Fruit fly (Drosophila melanogaster) whole organism, embryonic: Measurements from ENCODE around the gene CG17198.

ENCODE experiments used
- Blimp-1 ChIP-seq: fragments of 200-800 bp; sonication (Bioruptor generic); optimal IDR thresholded peaks from 3 replicates; lab custom pipeline; 2018; ENCODE audit warnings: missing biosample characterization, missing genetic modification characterization, mild to moderate bottlenecking, moderate library complexity, missing genetic modification reagents
- CG10147 ChIP-seq: fragments of 200-800 bp; sonication (Bioruptor generic); optimal IDR thresholded peaks from 2 replicates; lab custom pipeline; 2019; ENCODE audit warnings: missing biosample characterization, mild to moderate bottlenecking, missing genetic modification characterization, moderate library complexity
- CG10321 ChIP-seq: fragments of 200-800 bp; sonication (Bioruptor generic); IDR thresholded peaks from 2 replicates; pipeline ENCODE4 v1.3.6; 2022; ENCODE audit warnings: missing biosample characterization, missing genetic modification characterization
- CG11085 ChIP-seq: fragments of 200-800 bp; sonication (Bioruptor generic); IDR thresholded peaks from 2 replicates; pipeline ENCODE4 v1.3.6; 2022; ENCODE audit warnings: missing biosample characterization, missing genetic modification characterization
- CG11398 ChIP-seq: fragments of 200-800 bp; sonication (Bioruptor generic); optimal IDR thresholded peaks from 2 replicates; lab custom pipeline; 2016; ENCODE audit warnings: missing biosample characterization, missing genetic modification characterization
- CG11695 ChIP-seq: fragments of 200-800 bp; sonication (Bioruptor generic); IDR thresholded peaks from 3 replicates; pipeline ENCODE4 v1.3.6; 2022; ENCODE audit warnings: missing biosample characterization, missing genetic modification characterization
- CG1603 ChIP-seq: fragments of 200-800 bp; sonication (Bioruptor generic); optimal IDR thresholded peaks from 2 replicates; lab custom pipeline; 2019; ENCODE audit warnings: missing biosample characterization, mild to moderate bottlenecking, missing genetic modification characterization, moderate library complexity
- CG1647 ChIP-seq: fragments of 200-800 bp; sonication (Bioruptor generic); optimal IDR thresholded peaks from 3 replicates; lab custom pipeline; 2016; ENCODE audit warnings: missing biosample characterization, missing genetic modification characterization
- CG16779 ChIP-seq: fragments of 200-800 bp; sonication (Bioruptor generic); IDR thresholded peaks from 2 replicates; pipeline ENCODE4 v1.3.6; 2022; ENCODE audit warnings: missing biosample characterization, missing genetic modification characterization
- CG32772 ChIP-seq: fragments of 200-800 bp; sonication (Bioruptor generic); IDR thresholded peaks from 2 replicates; pipeline ENCODE4 v1.3.6; 2022; ENCODE audit warnings: missing biosample characterization, missing genetic modification characterization
- CG3281 ChIP-seq: fragments of 200-800 bp; sonication (Bioruptor generic); optimal IDR thresholded peaks from 3 replicates; lab custom pipeline; 2017; ENCODE audit warnings: missing biosample characterization, mild to moderate bottlenecking, missing genetic modification characterization
- CG34376 ChIP-seq: fragments of 200-800 bp; sonication (Bioruptor generic); optimal IDR thresholded peaks from 2 replicates; lab custom pipeline; 2018; ENCODE audit warnings: missing biosample characterization, mild to moderate bottlenecking, missing genetic modification characterization
- CG4617 ChIP-seq: fragments of 200-800 bp; sonication (Bioruptor generic); optimal IDR thresholded peaks from 3 replicates; lab custom pipeline; 2016; ENCODE audit warnings: missing biosample characterization, missing genetic modification characterization, borderline replicate concordance
- CG5180 ChIP-seq: fragments of 200-800 bp; sonication (Bioruptor generic); optimal IDR thresholded peaks from 3 replicates; lab custom pipeline; 2017; ENCODE audit warnings: missing biosample characterization, missing genetic modification characterization, mild to moderate bottlenecking, moderate library complexity, missing genetic modification reagents
- CG6654 ChIP-seq: fragments of 200-800 bp; sonication (Bioruptor generic); optimal IDR thresholded peaks from 2 replicates; lab custom pipeline; 2017; ENCODE audit warnings: missing biosample characterization, mild to moderate bottlenecking, missing genetic modification characterization
- CG7372 ChIP-seq: fragments of 200-800 bp; sonication (Bioruptor generic); IDR thresholded peaks from 2 replicates; pipeline ENCODE4 v1.3.6; 2022; ENCODE audit warnings: missing biosample characterization, missing genetic modification characterization
- CG8290 ChIP-seq, 3 experiments: fragments of 200-800 bp; sonication (Bioruptor generic); optimal IDR thresholded peaks; 2 replicates each; lab custom pipeline; 2016 to 2019; ENCODE audit warnings: missing biosample characterization in 3 of 3, missing genetic modification characterization in 3 of 3, mild to moderate bottlenecking in 2 of 3, moderate library complexity in 1 of 3
- CG9215 ChIP-seq: fragments of 200-800 bp; sonication (Bioruptor generic); IDR thresholded peaks from 2 replicates; pipeline ENCODE4 v1.3.6; 2022; ENCODE audit warnings: missing biosample characterization, missing genetic modification characterization
- Chrac-16 ChIP-seq: fragments of 200-800 bp; sonication (Bioruptor generic); optimal IDR thresholded peaks from 3 replicates; lab custom pipeline; 2016; ENCODE audit warnings: missing biosample characterization, missing genetic modification characterization
- CoRest ChIP-seq: fragments of 200-800 bp; sonication (Bioruptor generic); optimal IDR thresholded peaks from 3 replicates; lab custom pipeline; 2018; ENCODE audit warnings: missing biosample characterization, mild to moderate bottlenecking, missing genetic modification characterization, moderate library complexity
- Deaf1 ChIP-seq: fragments of 200-800 bp; optimal IDR thresholded peaks from 3 replicates; lab custom pipeline; 2019; ENCODE audit warnings: missing biosample characterization, mild to moderate bottlenecking, missing genetic modification characterization, moderate library complexity
- E2f2 ChIP-seq: fragments of 200-800 bp; sonication (Bioruptor generic); IDR thresholded peaks from 2 replicates; pipeline ENCODE4 v1.3.6; 2022; ENCODE audit warnings: missing biosample characterization, missing genetic modification characterization
- Gsc ChIP-seq: fragments of 200-800 bp; sonication (Bioruptor generic); IDR thresholded peaks from 2 replicates; pipeline ENCODE4 v1.3.6; 2022; ENCODE audit warnings: missing biosample characterization, missing genetic modification characterization
- H15 ChIP-seq: fragments of 200-800 bp; sonication (Bioruptor generic); IDR thresholded peaks from 3 replicates; pipeline ENCODE4 v1.3.6; 2022; ENCODE audit warnings: missing biosample characterization, missing genetic modification characterization
- Hmr ChIP-seq: fragments of 200-800 bp; sonication (Bioruptor generic); optimal IDR thresholded peaks from 3 replicates; lab custom pipeline; 2017; ENCODE audit warnings: mild to moderate bottlenecking, missing biosample characterization, missing genetic modification reagents, missing genetic modification characterization
- Hsf ChIP-seq: fragments of 200-800 bp; sonication (Bioruptor generic); optimal IDR thresholded peaks from 3 replicates; lab custom pipeline; 2016; ENCODE audit warnings: missing biosample characterization, missing genetic modification characterization
- Nf-YC ChIP-seq: fragments of 200-800 bp; optimal IDR thresholded peaks from 3 replicates; lab custom pipeline; 2019; ENCODE audit warnings: missing biosample characterization, mild to moderate bottlenecking, missing genetic modification characterization, moderate library complexity
- Ravus ChIP-seq: fragments of 200-800 bp; sonication (Bioruptor generic); IDR thresholded peaks from 2 replicates; pipeline ENCODE4 v1.3.6; 2022; ENCODE audit warnings: missing biosample characterization, missing genetic modification characterization
- Scr ChIP-seq: fragments of 200-800 bp; sonication (Bioruptor generic); IDR thresholded peaks from 2 replicates; pipeline ENCODE4 v1.3.6; 2022; ENCODE audit warnings: missing biosample characterization, missing genetic modification characterization; ENCODE audit not compliant: partially characterized antibody
- Vsx1 ChIP-seq: fragments of 200-800 bp; sonication (Bioruptor generic); optimal IDR thresholded peaks from 2 replicates; lab custom pipeline; 2017; ENCODE audit warnings: missing biosample characterization, mild to moderate bottlenecking, missing genetic modification characterization, missing genetic modification reagents
- ab ChIP-seq: fragments of 200-800 bp; sonication (Bioruptor generic); optimal IDR thresholded peaks from 2 replicates; lab custom pipeline; 2016; ENCODE audit warnings: missing biosample characterization, missing genetic modification characterization
- amos ChIP-seq: fragments of 200-800 bp; sonication (Bioruptor generic); IDR thresholded peaks from 2 replicates; pipeline ENCODE4 v1.3.6; 2022; ENCODE audit warnings: missing biosample characterization, missing genetic modification characterization; ENCODE audit not compliant: partially characterized antibody
- bbx ChIP-seq: fragments of 200-800 bp; sonication (Bioruptor generic); IDR thresholded peaks from 2 replicates; pipeline ENCODE4 v1.3.6; 2022; ENCODE audit warnings: missing biosample characterization, missing genetic modification characterization; ENCODE audit not compliant: partially characterized antibody
- cato ChIP-seq: fragments of 200-800 bp; sonication (Bioruptor generic); optimal IDR thresholded peaks from 2 replicates; lab custom pipeline; 2016; ENCODE audit warnings: missing biosample characterization, missing genetic modification characterization, borderline replicate concordance
- chn ChIP-seq: fragments of 200-800 bp; sonication (Bioruptor generic); optimal IDR thresholded peaks from 2 replicates; lab custom pipeline; 2016; ENCODE audit warnings: missing biosample characterization, missing genetic modification characterization
- fd64A ChIP-seq: fragments of 200-800 bp; sonication (Bioruptor generic); optimal IDR thresholded peaks from 3 replicates; lab custom pipeline; 2018; ENCODE audit warnings: missing biosample characterization, mild to moderate bottlenecking, missing genetic modification characterization
- gfzf ChIP-seq: fragments of 200-800 bp; sonication (Bioruptor generic); optimal IDR thresholded peaks from 2 replicates; lab custom pipeline; 2016; ENCODE audit warnings: missing biosample characterization, mild to moderate bottlenecking, missing genetic modification characterization, moderate library complexity
- gsb-n ChIP-seq: fragments of 200-800 bp; sonication (Bioruptor generic); optimal IDR thresholded peaks from 3 replicates; lab custom pipeline; 2018; ENCODE audit warnings: missing biosample characterization, mild to moderate bottlenecking, missing genetic modification characterization
- mam ChIP-seq: fragments of 200-800 bp; sonication (Bioruptor generic); optimal IDR thresholded peaks from 3 replicates; lab custom pipeline; 2016; ENCODE audit warnings: missing biosample characterization, missing genetic modification characterization
- nau ChIP-seq: fragments of 200-800 bp; sonication (Bioruptor generic); optimal IDR thresholded peaks from 3 replicates; lab custom pipeline; 2017; ENCODE audit warnings: missing biosample characterization, mild to moderate bottlenecking, missing genetic modification characterization, missing genetic modification reagents
- pzg ChIP-seq: fragments of 200-800 bp; sonication (Bioruptor generic); optimal IDR thresholded peaks from 3 replicates; lab custom pipeline; 2018; ENCODE audit warnings: missing biosample characterization, mild to moderate bottlenecking, missing genetic modification characterization, moderate library complexity
- ranshi ChIP-seq: fragments of 200-800 bp; sonication (Bioruptor generic); IDR thresholded peaks from 2 replicates; pipeline ENCODE4 v1.3.6; 2022; ENCODE audit warnings: missing biosample characterization, missing genetic modification characterization
- repo ChIP-seq: fragments of 200-800 bp; sonication (Bioruptor generic); optimal IDR thresholded peaks from 2 replicates; lab custom pipeline; 2016; ENCODE audit warnings: missing biosample characterization, missing genetic modification characterization
- schlank ChIP-seq: fragments of 200-800 bp; sonication (Bioruptor generic); optimal IDR thresholded peaks from 2 replicates; lab custom pipeline; 2018; ENCODE audit warnings: missing biosample characterization, mild to moderate bottlenecking, missing genetic modification characterization
- sim ChIP-seq: fragments of 200-800 bp; sonication (Bioruptor generic); IDR thresholded peaks from 2 replicates; pipeline ENCODE4 v1.3.6; 2022; ENCODE audit warnings: missing biosample characterization, missing genetic modification characterization
- tll ChIP-seq, 2 experiments: fragments of 200-800 bp in 1 of 2; fragments of >200 bp in 1 of 2; sonication (Bioruptor generic) in 1 of 2; optimal IDR thresholded peaks; 2 replicates each; lab custom pipeline; 2017 to 2019; ENCODE audit warnings: missing biosample characterization in 2 of 2, missing genetic modification characterization in 2 of 2, mild to moderate bottlenecking in 1 of 2, moderate library complexity in 1 of 2
- ttk ChIP-seq: fragments of 200-800 bp; sonication (Bioruptor generic); IDR thresholded peaks from 2 replicates; pipeline ENCODE4 v2.1.2; 2022; ENCODE audit warnings: missing biosample characterization, missing genetic modification characterization
- unpg ChIP-seq: fragments of 200-800 bp; sonication (Bioruptor generic); optimal IDR thresholded peaks from 3 replicates; lab custom pipeline; 2018; ENCODE audit warnings: missing biosample characterization, mild to moderate bottlenecking, missing genetic modification characterization, moderate library complexity

Gene CG17198

DNA sequence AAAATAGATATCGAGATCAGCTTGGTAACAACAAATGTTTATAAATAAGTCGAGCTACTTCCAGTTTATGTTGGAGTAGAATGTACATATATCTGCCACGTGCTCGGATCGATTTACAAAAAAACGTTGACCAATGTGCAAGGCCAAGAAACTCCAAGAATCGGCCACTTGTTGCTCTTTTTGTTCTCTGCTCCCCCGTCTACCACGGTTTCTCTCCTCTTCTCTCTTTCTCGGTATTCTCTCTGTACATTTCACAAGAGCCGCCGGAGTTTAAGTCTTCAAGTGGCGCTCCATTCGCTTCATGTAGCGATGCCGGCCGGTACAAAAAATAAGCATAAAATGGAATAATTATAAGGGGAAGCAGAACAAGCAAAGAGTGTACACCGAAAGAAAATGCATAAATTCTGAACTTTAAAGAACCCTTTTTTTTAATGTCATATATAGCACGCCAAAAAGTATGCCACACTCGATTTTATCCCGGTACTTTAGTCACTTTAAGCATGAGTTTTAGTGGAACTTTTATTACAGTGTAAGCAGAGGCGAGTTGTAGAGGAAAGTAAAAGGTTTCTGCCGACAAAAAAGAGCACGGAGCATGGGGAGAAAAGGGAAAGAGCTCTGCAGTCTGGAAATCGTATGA lies 37.3 kb downstream of the CG17198 start (continued):
- TF ChIP-seq ranshi = peak; percentile 92
- peak; percentile 72 for TF ChIP-seq CG11085 (GFP tag; lab: Robert Waterston, UW)
- TF ChIP-seq CG34376 (GFP tag; lab: Kevin White, UChicago) = peak; percentile 9
- TF ChIP-seq CG1647 = peak; percentile 94
- TF ChIP-seq CG16779 (GFP tag; lab: Robert Waterston, UW) = peak; percentile 75
- peak; percentile 66 for TF ChIP-seq CG4617 (GFP tag; lab: Kevin White, UChicago)
- peak; percentile 94 for TF ChIP-seq H15 (GFP tag; lab: Robert Waterston, UW)
- TF ChIP-seq nau (GFP tag; lab: Kevin White, UChicago) = peak; percentile 88
- no peak for TF ChIP-seq tll (GFP tag; optimal IDR thresholded peaks at IDR 0.05; lab: Kevin White, UChicago)
- no peak for TF ChIP-seq Scr
- no peak for TF ChIP-seq amos
- peak; percentile 77 for TF ChIP-seq Hmr (GFP tag; lab: Kevin White, UChicago)
- TF ChIP-seq CG10321 = peak; percentile 49; the same call in 1 of the 2 replicates
- peak; percentile 80 for TF ChIP-seq CG3281 (GFP tag; lab: Kevin White, UChicago)
- TF ChIP-seq schlank (tag; lab: Kevin White, UChicago) = peak; percentile 55
- peak; percentile 93 for TF ChIP-seq fd64A
- peak; percentile 87 for TF ChIP-seq Gsc (GFP tag; lab: Robert Waterston, UW)
- TF ChIP-seq Nf-YC (tag; lab: Kevin White, UChicago) = peak; percentile 38
- TF ChIP-seq unpg (GFP tag; lab: Kevin White, UChicago) = peak; percentile 95
- peak; percentile 73 for TF ChIP-seq Ravus
- peak; percentile 77 for TF ChIP-seq CG10147 (GFP tag; lab: Kevin White, UChicago)
- peak; percentile 95 for TF ChIP-seq Hsf (GFP tag; lab: Kevin White, UChicago)
- peak; percentile 68; the same call in 1 of the 2 replicates for TF ChIP-seq E2f2 (GFP tag; lab: Robert Waterston, UW)
- peak; percentile 92 for TF ChIP-seq CG32772
- peak; percentile 62 for TF ChIP-seq CG9215
- TF ChIP-seq gfzf (GFP tag; lab: Kevin White, UChicago) = no peak
- TF ChIP-seq CG11398 (GFP tag; lab: Kevin White, UChicago) = peak; percentile 91
- TF ChIP-seq ab = peak; percentile 88
- peak; percentile 95 for TF ChIP-seq CG8290 (GFP tag; optimal IDR thresholded peaks at IDR 0.05; lab: Kevin White, UChicago)
- peak; percentile 66 to 80 for TF ChIP-seq CG8290 (tag; optimal IDR thresholded peaks at IDR 0.05; lab: Kevin White, UChicago)
- TF ChIP-seq CG1603 (tag; lab: Kevin White, UChicago) = peak; percentile 96
- no peak for TF ChIP-seq bbx (GFP tag; lab: Robert Waterston, UW)
- TF ChIP-seq pzg (GFP tag; lab: Kevin White, UChicago) = no peak
- peak; percentile 69 for TF ChIP-seq CG5180
- peak; percentile 96 for TF ChIP-seq chn
- peak; percentile 95 for TF ChIP-seq repo (GFP tag; lab: Kevin White, UChicago)
- peak; percentile 76 for TF ChIP-seq CG11695
- TF ChIP-seq Vsx1 = peak; percentile 82
- peak; percentile 91 for TF ChIP-seq Chrac-16 (GFP tag; lab: Kevin White, UChicago)
- TF ChIP-seq CoRest (tag; lab: Kevin White, UChicago) = peak; percentile 94
- TF ChIP-seq Deaf1 = peak; percentile 81
- TF ChIP-seq cato (GFP tag; lab: Kevin White, UChicago) = peak; percentile 92
- TF ChIP-seq CG6654 (GFP tag; lab: Kevin White, UChicago) = peak; percentile 89
- peak; percentile 64; the same call in 1 of the 2 replicates for TF ChIP-seq CG7372 (GFP tag; lab: Robert Waterston, UW)
- peak; percentile 94 for TF ChIP-seq ttk (GFP tag; lab: Robert Waterston, UW)
- TF ChIP-seq mam (GFP tag; lab: Kevin White, UChicago) = peak; percentile 90
- peak; percentile 99 for TF ChIP-seq Blimp-1 (GFP tag; lab: Kevin White, UChicago)
- TF ChIP-seq sim (GFP tag; lab: Robert Waterston, UW) = peak; percentile 91
- TF ChIP-seq gsb-n (tag; lab: Kevin White, UChicago) = peak; percentile 97
